Fruit fly (Drosophila melanogaster): ENCODE results near the gene SkpE.

dm6 chrX:19825191-19825590 is 1.3 kb upstream of the SkpE start:
- TF ChIP-seq psq (optimal IDR thresholded peaks at IDR 0.05) (no peak), ttk (optimal IDR thresholded peaks at IDR 0.05) (no peak), h (optimal IDR thresholded peaks at IDR 0.05) (no peak), insv (optimal IDR thresholded peaks at IDR 0.05) (no peak), Myc (optimal IDR thresholded peaks at IDR 0.05) (no peak), Sin3A (optimal IDR thresholded peaks at IDR 0.05) (no peak)

Measured in Kc167 (cell line).